Worm (Caenorhabditis elegans) whole organism, L1 larva: ENCODE results near the gene apc-10.

Experiments used
- C16A3.4 ChIP-seq: fragments of 150-350 bp; optimal IDR thresholded peaks from 2 replicates; lab custom pipeline; 2014; ENCODE audit warnings: missing biosample characterization, missing genetic modification characterization
- C34B4.2 ChIP-seq: sonication (generic microtip); optimal IDR thresholded peaks from 2 replicates; lab custom pipeline; 2017; ENCODE audit warnings: mild to moderate bottlenecking, missing genetic modification characterization, missing compliant biosample characterization
- F16B12.6 ChIP-seq: fragments of 150-350 bp; optimal IDR thresholded peaks from 2 replicates; lab custom pipeline; 2014; ENCODE audit warnings: missing biosample characterization, missing genetic modification characterization
- Y116A8C.19 ChIP-seq: sonication (generic microtip); optimal IDR thresholded peaks from 2 replicates; lab custom pipeline; 2016; ENCODE audit warnings: missing compliant biosample characterization, missing genetic modification characterization, borderline replicate concordance
- ama-1 ChIP-seq: fragments of 150-350 bp; optimal IDR thresholded peaks from 2 replicates; lab custom pipeline; 2014
- ceh-82 ChIP-seq, 3 experiments: fragments of 150-350 bp in 1 of 3; sonication (generic microtip) in 2 of 3; optimal IDR thresholded peaks; 2 replicates each; lab custom pipeline; 2014 to 2017; ENCODE audit warnings: missing biosample characterization in 3 of 3, missing genetic modification characterization in 3 of 3
- efl-1 ChIP-seq, 4 experiments: fragments of 150-350 bp; optimal IDR thresholded peaks in 3 of 4; peaks in 1 of 4; 1 replicate in 1 of 4; 2 replicates in 3 of 4; lab custom pipeline; 2014; ENCODE audit warnings: missing biosample characterization in 2 of 4, missing genetic modification characterization in 2 of 4, missing genetic modification reagents in 2 of 4
- efl-3 ChIP-seq: fragments of 200-800 bp; sonication (Bioruptor generic); optimal IDR thresholded peaks from 2 replicates; lab custom pipeline; 2018; ENCODE audit warnings: mild to moderate bottlenecking, missing genetic modification characterization, missing compliant biosample characterization
- egl-13 ChIP-seq: sonication (generic microtip); optimal IDR thresholded peaks from 2 replicates; lab custom pipeline; 2016; ENCODE audit warnings: missing genotype, missing genetic modification reagents, missing genetic modification characterization, missing compliant biosample characterization
- elt-3 ChIP-seq, 6 experiments: fragments of 150-350 bp in 1 of 6; sonication (generic microtip); optimal IDR thresholded peaks; 2 replicates each; lab custom pipeline; 2017 to 2018; ENCODE audit warnings: missing biosample characterization in 6 of 6, missing genetic modification characterization in 6 of 6, inconsistent platforms in 1 of 6
- fkh-10 ChIP-seq: sonication (generic microtip); optimal IDR thresholded peaks from 2 replicates; lab custom pipeline; 2017; ENCODE audit warnings: missing biosample characterization, missing genetic modification reagents, missing genetic modification characterization
- fkh-4 ChIP-seq: sonication (generic microtip); optimal IDR thresholded peaks from 2 replicates; lab custom pipeline; 2016; ENCODE audit warnings: missing compliant biosample characterization, missing genetic modification characterization, borderline replicate concordance
- fkh-8 ChIP-seq: sonication (generic microtip); optimal IDR thresholded peaks from 2 replicates; lab custom pipeline; 2016; ENCODE audit warnings: mild to moderate bottlenecking, missing genetic modification characterization, missing compliant biosample characterization
- grh-1 ChIP-seq: fragments of 200-800 bp; sonication (Bioruptor generic); IDR thresholded peaks from 2 replicates; pipeline ENCODE4 v1.3.6; 2022; ENCODE audit warnings: missing genetic modification reagents, missing genetic modification characterization, missing compliant biosample characterization
- hlh-17 ChIP-seq: fragments of 200-800 bp; sonication (Bioruptor generic); optimal IDR thresholded peaks from 2 replicates; lab custom pipeline; 2018; ENCODE audit warnings: missing genetic modification characterization, mild to moderate bottlenecking, missing compliant biosample characterization, moderate library complexity, borderline replicate concordance
- irx-1 ChIP-seq: sonication (generic microtip); optimal IDR thresholded peaks from 2 replicates; lab custom pipeline; 2016; ENCODE audit warnings: missing genetic modification characterization, missing compliant biosample characterization
- lin-15B ChIP-seq: fragments of 150-350 bp; sonication (generic microtip); optimal IDR thresholded peaks from 3 replicates; lab custom pipeline; 2014; ENCODE audit warnings: missing biosample characterization, missing genetic modification characterization
- lin-35 ChIP-seq, 2 experiments: fragments of 150-350 bp; optimal IDR thresholded peaks; 2 replicates each; lab custom pipeline; 2014; ENCODE audit warnings: missing biosample characterization in 2 of 2, missing genetic modification characterization in 2 of 2, missing genetic modification reagents in 2 of 2
- lin-39 ChIP-seq: fragments of 150-350 bp; optimal IDR thresholded peaks from 2 replicates; lab custom pipeline; 2014; ENCODE audit warnings: missing biosample characterization, missing genetic modification reagents, missing genetic modification characterization
- lir-3 ChIP-seq: sonication (generic microtip); optimal IDR thresholded peaks from 2 replicates; lab custom pipeline; 2016; ENCODE audit warnings: mild to moderate bottlenecking, missing genetic modification characterization, moderate library complexity, missing compliant biosample characterization; ENCODE audit not compliant: poor library complexity
- lsy-2 ChIP-seq, 2 experiments: fragments of 150-350 bp; optimal IDR thresholded peaks; 2 replicates each; lab custom pipeline; 2014; ENCODE audit warnings: missing biosample characterization in 2 of 2, missing genetic modification characterization in 2 of 2
- mab-9 ChIP-seq: fragments of 200-800 bp; sonication (Bioruptor generic); IDR thresholded peaks from 2 replicates; pipeline ENCODE4 v1.3.6; 2022; ENCODE audit warnings: missing genetic modification reagents, missing genetic modification characterization, missing compliant biosample characterization
- mef-2 ChIP-seq: fragments of 150-350 bp; optimal IDR thresholded peaks from 2 replicates; lab custom pipeline; 2014; ENCODE audit warnings: missing biosample characterization, missing genetic modification characterization
- mep-1 ChIP-seq: fragments of 150-350 bp; optimal IDR thresholded peaks from 2 replicates; lab custom pipeline; 2014; ENCODE audit warnings: missing biosample characterization, missing genetic modification characterization
- nhr-12 ChIP-seq: sonication (generic microtip); optimal IDR thresholded peaks from 2 replicates; lab custom pipeline; 2017; ENCODE audit warnings: missing biosample characterization, missing genetic modification characterization
- nhr-77 ChIP-seq: fragments of 150-350 bp; optimal IDR thresholded peaks from 2 replicates; lab custom pipeline; 2014; ENCODE audit warnings: missing biosample characterization, missing genetic modification characterization
- nhr-90 ChIP-seq: sonication (generic microtip); optimal IDR thresholded peaks from 2 replicates; lab custom pipeline; 2016; ENCODE audit warnings: mild to moderate bottlenecking, missing genetic modification characterization, missing compliant biosample characterization; ENCODE audit not compliant: poor library complexity
- pax-3 ChIP-seq: fragments of 200-800 bp; sonication (Bioruptor generic); optimal IDR thresholded peaks from 2 replicates; lab custom pipeline; 2018; ENCODE audit warnings: mild to moderate bottlenecking, missing genetic modification characterization, moderate library complexity, missing compliant biosample characterization
- rnt-1 ChIP-seq: sonication (generic microtip); optimal IDR thresholded peaks from 2 replicates; lab custom pipeline; 2016; ENCODE audit warnings: mild to moderate bottlenecking, missing genetic modification characterization, moderate library complexity, missing compliant biosample characterization
- skn-1 ChIP-seq: fragments of 150-350 bp; optimal IDR thresholded peaks from 2 replicates; lab custom pipeline; 2014; ENCODE audit warnings: missing biosample characterization, missing genetic modification characterization
- snu-23 ChIP-seq: sonication (generic microtip); optimal IDR thresholded peaks from 2 replicates; lab custom pipeline; 2016; ENCODE audit warnings: missing genetic modification characterization, missing compliant biosample characterization
- swsn-7 ChIP-seq: sonication (generic microtip); optimal IDR thresholded peaks from 2 replicates; lab custom pipeline; 2016; ENCODE audit warnings: missing genetic modification characterization, missing compliant biosample characterization
- tlp-1 ChIP-seq: fragments of 150-350 bp; optimal IDR thresholded peaks from 2 replicates; lab custom pipeline; 2014; ENCODE audit warnings: missing biosample characterization, missing genetic modification characterization
- unc-130 ChIP-seq: fragments of 150-350 bp; optimal IDR thresholded peaks from 2 replicates; lab custom pipeline; 2017; ENCODE audit warnings: missing biosample characterization, missing genetic modification characterization, inconsistent platforms
- unc-86 ChIP-seq: sonication (generic microtip); optimal IDR thresholded peaks from 2 replicates; lab custom pipeline; 2016; ENCODE audit warnings: missing genetic modification characterization, missing compliant biosample characterization
- xbp-1 ChIP-seq: sonication (generic microtip); optimal IDR thresholded peaks from 2 replicates; lab custom pipeline; 2016; ENCODE audit warnings: missing genetic modification characterization, missing compliant biosample characterization
- zip-4 ChIP-seq: fragments of 200-800 bp; sonication (Bioruptor generic); optimal IDR thresholded peaks from 2 replicates; lab custom pipeline; 2018; ENCODE audit warnings: mild to moderate bottlenecking, missing genetic modification characterization, moderate library complexity, missing compliant biosample characterization
- ztf-11 ChIP-seq, 2 experiments: sonication (generic microtip); optimal IDR thresholded peaks; 2 replicates each; lab custom pipeline; 2016 to 2017; ENCODE audit warnings: missing genetic modification characterization in 2 of 2, missing biosample characterization in 1 of 2, missing compliant biosample characterization in 1 of 2

The apc-10 gene

ce11 chrV:10426253-10426652 lies at the start of gene apc-10:
TSS of gene apc-10 (minus strand) at chrV:10426353.
- no peak for TF ChIP-seq snu-23
- TF ChIP-seq fkh-8 (tag; lab: Kevin White, UChicago): no peak
- no peak for TF ChIP-seq elt-3 (tag; optimal IDR thresholded peaks at IDR 0.05; lab: Kevin White, UChicago)
- no peak for TF ChIP-seq efl-3 (GFP tag; lab: Kevin White, UChicago)
- no peak for TF ChIP-seq mab-9
- TF ChIP-seq grh-1 (GFP tag; lab: Robert Waterston, UW): no peak
- TF ChIP-seq skn-1 (tag; lab: Kevin White, UChicago): no peak
- no peak for TF ChIP-seq ama-1 (lab: Kevin White, UChicago)
- no peak for TF ChIP-seq lin-35 (GFP tag; optimal IDR thresholded peaks at IDR 0.05; lab: Kevin White, UChicago)
- TF ChIP-seq unc-86 (tag; lab: Kevin White, UChicago): no peak
- TF ChIP-seq lin-15B (tag; lab: Kevin White, UChicago): no peak
- no peak for TF ChIP-seq xbp-1
- no peak for TF ChIP-seq lsy-2 (tag; optimal IDR thresholded peaks at IDR 0.05; lab: Kevin White, UChicago)
- no peak for TF ChIP-seq C34B4.2 (tag; lab: Kevin White, UChicago)
- no peak for TF ChIP-seq nhr-90

- no peak for TF ChIP-seq nhr-12 (tag; lab: Kevin White, UChicago)
- TF ChIP-seq unc-86 (tag; lab: Kevin White, UChicago): no peak
- no peak for TF ChIP-seq nhr-77 (tag; lab: Kevin White, UChicago)
- no peak for TF ChIP-seq grh-1 (GFP tag; lab: Robert Waterston, UW)
- TF ChIP-seq lsy-2 (tag; optimal IDR thresholded peaks at IDR 0.05; lab: Kevin White, UChicago): no peak
- no peak for TF ChIP-seq lin-15B (tag; lab: Kevin White, UChicago)
- TF ChIP-seq lin-39: no peak
- no peak for TF ChIP-seq ztf-11 (tag; optimal IDR thresholded peaks at IDR 0.05; lab: Kevin White, UChicago)
- no peak for TF ChIP-seq F16B12.6
- TF ChIP-seq tlp-1 (tag; lab: Kevin White, UChicago): no peak
- no peak for TF ChIP-seq C34B4.2 (tag; lab: Kevin White, UChicago)
- TF ChIP-seq mep-1 (tag; lab: Kevin White, UChicago): no peak
- no peak for TF ChIP-seq unc-130 (tag; lab: Kevin White, UChicago)
- no peak for TF ChIP-seq fkh-10 (GFP tag; lab: Kevin White, UChicago)
- TF ChIP-seq zip-4 (GFP tag; lab: Kevin White, UChicago): no peak
- TF ChIP-seq egl-13 (tag; lab: Kevin White, UChicago): no peak
Measured at ce11 chrV:10475421-10475820, 49.3 kb upstream of the apc-10 start.

ce11 chrV:10474040-10474439 lies 47.9 kb upstream of the apc-10 start:
- no peak for TF ChIP-seq elt-3 (tag; optimal IDR thresholded peaks at IDR 0.05; lab: Kevin White, UChicago)
- no peak for TF ChIP-seq skn-1 (tag; lab: Kevin White, UChicago)
- no peak for TF ChIP-seq lir-3 (tag; lab: Kevin White, UChicago)

- TF ChIP-seq ceh-82 (tag; optimal IDR thresholded peaks at IDR 0.05; lab: Kevin White, UChicago): no peak
- peak; percentile 9 for TF ChIP-seq rnt-1
- TF ChIP-seq efl-1 (optimal IDR thresholded peaks at IDR 0.05; lab: Kevin White, UChicago): no peak
- peak in 1 of 2 experiments; percentile 85 for TF ChIP-seq efl-1 (GFP tag; optimal IDR thresholded peaks at IDR 0.05 in 1 of 2; lab: Kevin White, UChicago)
Measured at ce11 chrV:10472901-10473774, 47.0 kb upstream of the apc-10 start.

- no peak for TF ChIP-seq ceh-82 (tag; optimal IDR thresholded peaks at IDR 0.05; lab: Kevin White, UChicago)
- TF ChIP-seq lsy-2 (tag; optimal IDR thresholded peaks at IDR 0.05; lab: Kevin White, UChicago): no peak
- no peak for TF ChIP-seq unc-86 (tag; lab: Kevin White, UChicago)
- no peak for TF ChIP-seq hlh-17
- no peak for TF ChIP-seq C16A3.4 (tag; lab: Kevin White, UChicago)
- TF ChIP-seq irx-1 (tag; lab: Kevin White, UChicago): no peak
- no peak for TF ChIP-seq pax-3 (tag; lab: Kevin White, UChicago)
- no peak for TF ChIP-seq swsn-7 (tag; lab: Kevin White, UChicago)
- TF ChIP-seq fkh-4 (tag; lab: Kevin White, UChicago): no peak
- no peak for TF ChIP-seq mef-2 (tag; lab: Kevin White, UChicago)
- TF ChIP-seq ztf-11 (tag; optimal IDR thresholded peaks at IDR 0.05; lab: Kevin White, UChicago): no peak
- no peak for TF ChIP-seq Y116A8C.19 (tag; lab: Kevin White, UChicago)
- TF ChIP-seq, all 84 proteins: peak for 0
Measured at ce11 chrV:10471007-10471406, 44.9 kb upstream of the apc-10 start.
